Worm (Caenorhabditis elegans) whole organism, L4 larva: Measurements from ENCODE around the gene F09F7.5.

ENCODE experiments used
- F26F4.8 ChIP-seq: fragments of 200-800 bp; sonication (Bioruptor generic); conservative IDR thresholded peaks from 2 replicates; pipeline ENCODE4 v1.3.6; 2022; ENCODE audit warnings: missing genetic modification characterization, missing compliant biosample characterization
- F49E8.2 ChIP-seq: sonication (generic microtip); optimal IDR thresholded peaks from 2 replicates; lab custom pipeline; 2016; ENCODE audit warnings: missing compliant biosample characterization, mild to moderate bottlenecking, missing genetic modification characterization, borderline replicate concordance
- R02D3.7 ChIP-seq: fragments of 150-350 bp; sonication (generic microtip); optimal IDR thresholded peaks from 3 replicates; lab custom pipeline; 2014; ENCODE audit warnings: missing biosample characterization, missing genetic modification characterization
- Y48G9A.11 ChIP-seq: fragments of 200-800 bp; sonication (Bioruptor generic); IDR thresholded peaks from 2 replicates; pipeline ENCODE4 v1.3.6; 2022; ENCODE audit warnings: missing genetic modification reagents, missing genetic modification characterization, missing compliant biosample characterization
- Y5F2A.4 ChIP-seq: fragments of 200-800 bp; sonication (Bioruptor generic); optimal IDR thresholded peaks from 2 replicates; lab custom pipeline; 2018; ENCODE audit warnings: mild to moderate bottlenecking, missing genetic modification characterization, missing compliant biosample characterization
- Y75B8A.6 ChIP-seq: fragments of 200-800 bp; sonication (Bioruptor generic); IDR thresholded peaks from 2 replicates; pipeline ENCODE4 v1.3.6; 2022; ENCODE audit warnings: missing genetic modification reagents, missing genetic modification characterization, missing compliant biosample characterization
- arid-1 ChIP-seq: fragments of 200-800 bp; sonication (Bioruptor generic); conservative IDR thresholded peaks from 2 replicates; pipeline ENCODE4 v1.3.6; 2022; ENCODE audit warnings: missing genetic modification reagents, missing genetic modification characterization, missing compliant biosample characterization
- ceh-20 ChIP-seq: fragments of 200-800 bp; sonication (Bioruptor generic); IDR thresholded peaks from 2 replicates; pipeline ENCODE4 v1.3.6; 2022; ENCODE audit warnings: missing genetic modification reagents, missing genetic modification characterization, missing compliant biosample characterization
- ces-1 ChIP-seq: fragments of 150-350 bp; sonication (generic microtip); optimal IDR thresholded peaks from 4 replicates; lab custom pipeline; 2014; ENCODE audit warnings: missing biosample characterization, missing genetic modification reagents, missing genetic modification characterization
- cey-2 ChIP-seq: sonication (generic microtip); optimal IDR thresholded peaks from 3 replicates; lab custom pipeline; 2017; ENCODE audit warnings: missing genetic modification characterization, mild to moderate bottlenecking, missing compliant biosample characterization, antibody characterized with exemption, borderline replicate concordance; ENCODE audit not compliant: insufficient read depth
- daf-16 ChIP-seq, 3 experiments: sonication (generic microtip); optimal IDR thresholded peaks; 2 replicates each; lab custom pipeline; 2016 to 2017; ENCODE audit warnings: missing genetic modification characterization in 3 of 3, missing genetic modification reagents in 3 of 3, mild to moderate bottlenecking in 2 of 3, missing compliant biosample characterization in 2 of 3, missing biosample characterization in 1 of 3, moderate library complexity in 1 of 3
- dmd-6 ChIP-seq: fragments of 200-800 bp; sonication (Bioruptor generic); IDR thresholded peaks from 2 replicates; pipeline ENCODE4 v1.3.6; 2022; ENCODE audit warnings: missing genetic modification reagents, missing genetic modification characterization, missing compliant biosample characterization
- duxl-1 ChIP-seq: sonication (generic microtip); optimal IDR thresholded peaks from 2 replicates; lab custom pipeline; 2016; ENCODE audit warnings: mild to moderate bottlenecking, missing genetic modification characterization, moderate library complexity, missing compliant biosample characterization; ENCODE audit not compliant: poor library complexity
- dve-1 ChIP-seq: sonication (generic microtip); optimal IDR thresholded peaks from 2 replicates; lab custom pipeline; 2017; ENCODE audit warnings: antibody characterized with exemption, mild to moderate bottlenecking, missing genetic modification characterization, missing compliant biosample characterization; ENCODE audit not compliant: insufficient read depth
- hlh-11 ChIP-seq: fragments of 200-800 bp; sonication (Bioruptor generic); optimal IDR thresholded peaks from 2 replicates; lab custom pipeline; 2018; ENCODE audit warnings: mild to moderate bottlenecking, missing genetic modification characterization, missing compliant biosample characterization
- hlh-30 ChIP-seq: sonication (generic microtip); optimal IDR thresholded peaks from 2 replicates; lab custom pipeline; 2017; ENCODE audit warnings: antibody characterized with exemption, mild to moderate bottlenecking, missing genetic modification characterization, missing compliant biosample characterization; ENCODE audit not compliant: insufficient read depth
- lin-1 ChIP-seq: fragments of 200-800 bp; sonication (Bioruptor generic); IDR thresholded peaks from 2 replicates; pipeline ENCODE4 v1.3.6; 2022; ENCODE audit warnings: missing genetic modification reagents, missing genetic modification characterization, missing compliant biosample characterization
- lin-38 ChIP-seq: fragments of 200-800 bp; sonication (Bioruptor generic); IDR thresholded peaks from 2 replicates; pipeline ENCODE4 v1.3.6; 2022; ENCODE audit warnings: missing genetic modification reagents, missing genetic modification characterization, missing compliant biosample characterization
- lsy-2 ChIP-seq, 2 experiments: fragments of 150-350 bp in 1 of 2; sonication (generic microtip) in 1 of 2; optimal IDR thresholded peaks; 2 replicates each; lab custom pipeline; 2014 to 2017; ENCODE audit warnings: missing biosample characterization in 2 of 2, missing genetic modification characterization in 2 of 2
- mdl-1 ChIP-seq, 2 experiments: fragments of 150-350 bp in 1 of 2; sonication (generic microtip) in 1 of 2; optimal IDR thresholded peaks; 2 replicates each; lab custom pipeline; 2014 to 2017; ENCODE audit warnings: missing biosample characterization in 2 of 2, missing genetic modification characterization in 2 of 2
- mdt-29 ChIP-seq: fragments of 200-800 bp; sonication (Bioruptor generic); IDR thresholded peaks from 2 replicates; pipeline ENCODE4 v1.3.6; 2022; ENCODE audit warnings: missing genetic modification reagents, missing genetic modification characterization, missing compliant biosample characterization
- mep-1 ChIP-seq: fragments of 150-350 bp; sonication (generic microtip); optimal IDR thresholded peaks from 3 replicates; lab custom pipeline; 2014; ENCODE audit warnings: missing biosample characterization, missing genetic modification characterization
- mes-2 ChIP-seq: sonication (generic microtip); optimal IDR thresholded peaks from 2 replicates; lab custom pipeline; 2016; ENCODE audit warnings: missing genotype, mild to moderate bottlenecking, missing genetic modification characterization, missing compliant biosample characterization; ENCODE audit not compliant: poor library complexity, severe bottlenecking
- nhr-102 ChIP-seq: sonication (generic microtip); optimal IDR thresholded peaks from 2 replicates; lab custom pipeline; 2016; ENCODE audit warnings: mild to moderate bottlenecking, missing genetic modification characterization, moderate library complexity, missing compliant biosample characterization
- nhr-28 ChIP-seq: fragments of 150-350 bp; optimal IDR thresholded peaks from 2 replicates; lab custom pipeline; 2014; ENCODE audit warnings: missing biosample characterization, missing genetic modification characterization
- nhr-42 ChIP-seq: fragments of 200-800 bp; sonication (Bioruptor generic); IDR thresholded peaks from 2 replicates; pipeline ENCODE4 v1.3.6; 2022; ENCODE audit warnings: missing genetic modification characterization, missing compliant biosample characterization
- nhr-48 ChIP-seq: sonication (generic microtip); optimal IDR thresholded peaks from 2 replicates; lab custom pipeline; 2016; ENCODE audit warnings: mild to moderate bottlenecking, missing genetic modification characterization, missing compliant biosample characterization
- nhr-77 ChIP-seq: fragments of 150-350 bp; optimal IDR thresholded peaks from 2 replicates; lab custom pipeline; 2014; ENCODE audit warnings: missing biosample characterization, missing genetic modification characterization
- pha-4 ChIP-seq, 2 experiments: fragments of 150-350 bp in 1 of 2; fragments of 200-800 bp in 1 of 2; sonication (Bioruptor generic) in 1 of 2; IDR thresholded peaks in 1 of 2; optimal IDR thresholded peaks in 1 of 2; 2 replicates each; pipeline versions ENCODE4 v1.3.6 to Lab custom; 2014 to 2022; ENCODE audit warnings: missing genetic modification characterization in 2 of 2, missing genetic modification reagents in 2 of 2, missing biosample characterization in 1 of 2, missing compliant biosample characterization in 1 of 2
- php-3 ChIP-seq: fragments of 200-800 bp; sonication (Bioruptor generic); IDR thresholded peaks from 2 replicates; pipeline ENCODE4 v1.3.6; 2022; ENCODE audit warnings: missing genetic modification reagents, missing genetic modification characterization, missing compliant biosample characterization
- snpc-4 ChIP-seq: fragments of 150-350 bp; optimal IDR thresholded peaks from 2 replicates; lab custom pipeline; 2014; ENCODE audit warnings: missing biosample characterization, missing genetic modification characterization
- spr-3 ChIP-seq: fragments of 200-800 bp; sonication (Bioruptor generic); optimal IDR thresholded peaks from 2 replicates; lab custom pipeline; 2018; ENCODE audit warnings: mild to moderate bottlenecking, missing genetic modification characterization, missing compliant biosample characterization
- tra-1 ChIP-seq: fragments of 200-800 bp; sonication (Bioruptor generic); IDR thresholded peaks from 2 replicates; pipeline ENCODE4 v1.3.6; 2022; ENCODE audit warnings: missing genetic modification reagents, missing genetic modification characterization, missing compliant biosample characterization
- unc-62 ChIP-seq, 3 experiments: fragments of 150-350 bp in 1 of 3; sonication (generic microtip); optimal IDR thresholded peaks in 2 of 3; peaks in 1 of 3; 1 replicate in 1 of 3; 2 replicates in 2 of 3; lab custom pipeline; 2014 to 2017; ENCODE audit warnings: missing biosample characterization in 3 of 3, missing genetic modification characterization in 3 of 3, missing genetic modification reagents in 3 of 3, missing genotype in 1 of 3

Gene F09F7.5

ce11 chrIII:5552072-5552667 is 5.4 kb downstream of the F09F7.5 start, which contains the start of gene F09F7.6 (continued):
- TF ChIP-seq R02D3.7 (tag; lab: Kevin White, UChicago) = no peak

- TF ChIP-seq ces-1 (GFP tag; lab: Kevin White, UChicago) = no peak
- no peak for TF ChIP-seq Y48G9A.11
- no peak for TF ChIP-seq arid-1 (GFP tag; lab: Robert Waterston, UW)
- peak; percentile 64 for TF ChIP-seq nhr-102
- no peak for TF ChIP-seq duxl-1
- peak in 1 of 2 experiments; percentile 91 for TF ChIP-seq daf-16 (GFP tag; optimal IDR thresholded peaks at IDR 0.05; lab: Kevin White, UChicago)
- TF ChIP-seq daf-16 (tag; optimal IDR thresholded peaks at IDR 0.05; lab: Kevin White, UChicago) = peak; percentile 92
- peak; percentile 72 for TF ChIP-seq tra-1 (GFP tag; lab: Robert Waterston, UW)
- peak; percentile 84 for TF ChIP-seq php-3
- TF ChIP-seq lin-38 = peak; percentile 28; the same call in 1 of the 2 replicates
- TF ChIP-seq snpc-4 (tag; lab: Kevin White, UChicago) = no peak
- no peak for TF ChIP-seq cey-2 (tag; lab: Kevin White, UChicago)
- peak; percentile 27 for TF ChIP-seq nhr-48 (tag; lab: Kevin White, UChicago)
- TF ChIP-seq ceh-20 = peak; percentile 31; the same call in 1 of the 2 replicates
- no peak for TF ChIP-seq Y5F2A.4 (GFP tag; lab: Kevin White, UChicago)
- peak; percentile 93 for TF ChIP-seq dve-1 (tag; lab: Kevin White, UChicago)
- peak; percentile 89 for TF ChIP-seq dmd-6
- no peak for TF ChIP-seq F49E8.2 (tag; lab: Kevin White, UChicago)
- peak; percentile 40 for TF ChIP-seq mep-1 (tag; lab: Kevin White, UChicago)
- TF ChIP-seq hlh-11 (tag; lab: Kevin White, UChicago) = peak; percentile 77
- TF ChIP-seq mes-2 (tag; lab: Kevin White, UChicago) = peak; percentile 16
- TF ChIP-seq mdl-1 (tag; optimal IDR thresholded peaks at IDR 0.05; lab: Kevin White, UChicago) = peak in 1 of 2 experiments; percentile 5
- peak; percentile 71; the same call in 1 of the 2 replicates for TF ChIP-seq lin-1
- TF ChIP-seq mdt-29 (GFP tag; lab: Robert Waterston, UW) = peak; percentile 80; the same call in 1 of the 2 replicates
- peak; percentile 5 to 26 for TF ChIP-seq unc-62 (GFP tag; optimal IDR thresholded peaks at IDR 0.05 in 1 of 2; lab: Kevin White, UChicago)
- no peak for TF ChIP-seq unc-62 (tag; optimal IDR thresholded peaks at IDR 0.05; lab: Kevin White, UChicago)
- TF ChIP-seq nhr-77 (tag; lab: Kevin White, UChicago) = peak; percentile 55
- TF ChIP-seq Y75B8A.6 (GFP tag; lab: Robert Waterston, UW) = 0 out of 2 replicates have a peak, but pooled peaks have one; percentile 42
- TF ChIP-seq nhr-42 (GFP tag; lab: Robert Waterston, UW) = 0 out of 2 replicates have a peak, but pooled peaks have one; percentile 13
- peak in 1 of 2 experiments; percentile 29 for TF ChIP-seq lsy-2 (tag; optimal IDR thresholded peaks at IDR 0.05; lab: Kevin White, UChicago)
- no peak for TF ChIP-seq spr-3 (GFP tag; lab: Kevin White, UChicago)
- TF ChIP-seq hlh-30 (tag; lab: Kevin White, UChicago) = peak; percentile 44
- peak; percentile 70 for TF ChIP-seq nhr-28 (tag; lab: Kevin White, UChicago)
- TF ChIP-seq F26F4.8 (GFP tag; lab: Robert Waterston, UW) = no peak
- 0 out of 2 replicates have a peak, but pooled peaks have one; percentile 23 for TF ChIP-seq pha-4 (GFP tag; IDR thresholded peaks at IDR 0.05; lab: Robert Waterston, UW)
- no peak for TF ChIP-seq pha-4 (tag; optimal IDR thresholded peaks at IDR 0.05; lab: Kevin White, UChicago)
These were observed 6.3 kb downstream of the F09F7.5 start for ce11 chrIII:5553098-5553497.
